Fruit fly (Drosophila melanogaster) whole organism, embryonic: ENCODE measurements around the gene cmet.

ENCODE experiments used
- Abd-B ChIP-seq: fragments of 200-800 bp; sonication (Bioruptor generic); optimal IDR thresholded peaks from 2 replicates; lab custom pipeline; 2018; ENCODE audit warnings: missing biosample characterization, mild to moderate bottlenecking, missing genetic modification characterization, moderate library complexity
- CG11247 ChIP-seq: fragments of 200-800 bp; sonication (Bioruptor generic); IDR thresholded peaks from 2 replicates; pipeline ENCODE4 v1.3.6; 2022; ENCODE audit warnings: missing biosample characterization, missing genetic modification characterization
- CG11398 ChIP-seq: fragments of 200-800 bp; sonication (Bioruptor generic); optimal IDR thresholded peaks from 2 replicates; lab custom pipeline; 2016; ENCODE audit warnings: missing biosample characterization, missing genetic modification characterization
- CG11560 ChIP-seq: fragments of 200-800 bp; sonication (Bioruptor generic); IDR thresholded peaks from 3 replicates; pipeline ENCODE4 v1.3.6; 2022; ENCODE audit warnings: missing biosample characterization, missing genetic modification characterization
- CG12219 ChIP-seq: fragments of 200-800 bp; sonication (Bioruptor generic); optimal IDR thresholded peaks from 3 replicates; lab custom pipeline; 2018; ENCODE audit warnings: missing biosample characterization, mild to moderate bottlenecking, missing genetic modification characterization
- CG13123 ChIP-seq: fragments of 200-800 bp; sonication (Bioruptor generic); optimal IDR thresholded peaks from 2 replicates; lab custom pipeline; 2016; ENCODE audit warnings: missing biosample characterization, missing genetic modification characterization
- CG13775 ChIP-seq: fragments of 200-800 bp; sonication (Bioruptor generic); optimal IDR thresholded peaks from 3 replicates; lab custom pipeline; 2017; ENCODE audit warnings: missing biosample characterization, mild to moderate bottlenecking, missing genetic modification characterization
- CG13894 ChIP-seq: fragments of 200-800 bp; sonication (Bioruptor generic); optimal IDR thresholded peaks from 3 replicates; lab custom pipeline; 2018; ENCODE audit warnings: missing biosample characterization, mild to moderate bottlenecking, missing genetic modification characterization, moderate library complexity
- CG14014 ChIP-seq: fragments of 200-800 bp; sonication (Bioruptor generic); IDR thresholded peaks from 2 replicates; pipeline ENCODE4 v1.3.6; 2022; ENCODE audit warnings: missing biosample characterization, missing genetic modification characterization
- CG15011 ChIP-seq: fragments of 200-800 bp; sonication (Bioruptor generic); optimal IDR thresholded peaks from 3 replicates; lab custom pipeline; 2018; ENCODE audit warnings: missing biosample characterization, mild to moderate bottlenecking, missing genetic modification characterization
- CG17186 ChIP-seq: fragments of 200-800 bp; sonication (Bioruptor generic); optimal IDR thresholded peaks from 3 replicates; lab custom pipeline; 2017; ENCODE audit warnings: missing biosample characterization, missing genetic modification reagents, missing genetic modification characterization
- CG17829 ChIP-seq: fragments of 200-800 bp; optimal IDR thresholded peaks from 2 replicates; lab custom pipeline; 2019; ENCODE audit warnings: missing biosample characterization, mild to moderate bottlenecking, missing genetic modification characterization, moderate library complexity
- CG18476 ChIP-seq: fragments of 200-800 bp; sonication (Bioruptor generic); optimal IDR thresholded peaks from 2 replicates; lab custom pipeline; 2016; ENCODE audit warnings: missing biosample characterization, mild to moderate bottlenecking, missing genetic modification characterization
- CG34422 ChIP-seq: fragments of 200-800 bp; sonication (Bioruptor generic); IDR thresholded peaks from 3 replicates; pipeline ENCODE4 v1.3.6; 2022; ENCODE audit warnings: missing biosample characterization, missing genetic modification characterization
- CG42726 ChIP-seq: fragments of 200-800 bp; sonication (Bioruptor generic); IDR thresholded peaks from 2 replicates; pipeline ENCODE4 v1.3.6; 2022; ENCODE audit warnings: missing biosample characterization, missing genetic modification characterization; ENCODE audit not compliant: partially characterized antibody
- CG4360 ChIP-seq: fragments of 200-800 bp; sonication (Bioruptor generic); IDR thresholded peaks from 2 replicates; pipeline ENCODE4 v1.3.6; 2022; ENCODE audit warnings: missing biosample characterization, missing genetic modification characterization
- CG43689 ChIP-seq: fragments of 200-800 bp; sonication (Bioruptor generic); IDR thresholded peaks from 2 replicates; pipeline ENCODE4 v1.3.6; 2022; ENCODE audit warnings: missing biosample characterization, missing genetic modification characterization
- CG4707 ChIP-seq: fragments of 200-800 bp; sonication (Bioruptor generic); optimal IDR thresholded peaks from 2 replicates; lab custom pipeline; 2018; ENCODE audit warnings: missing biosample characterization, mild to moderate bottlenecking, missing genetic modification characterization, moderate library complexity
- CG6765 ChIP-seq: fragments of 200-800 bp; sonication (Bioruptor generic); optimal IDR thresholded peaks from 3 replicates; lab custom pipeline; 2017; ENCODE audit warnings: missing biosample characterization, mild to moderate bottlenecking, missing genetic modification characterization
- CG8281 ChIP-seq: fragments of 200-800 bp; sonication (Bioruptor generic); optimal IDR thresholded peaks from 2 replicates; lab custom pipeline; 2018; ENCODE audit warnings: missing biosample characterization, mild to moderate bottlenecking, missing genetic modification characterization, moderate library complexity
- CG9876 ChIP-seq: fragments of 200-800 bp; sonication (Bioruptor generic); optimal IDR thresholded peaks from 2 replicates; lab custom pipeline; 2016; ENCODE audit warnings: missing biosample characterization, missing genetic modification characterization
- Deaf1 ChIP-seq: fragments of 200-800 bp; optimal IDR thresholded peaks from 3 replicates; lab custom pipeline; 2019; ENCODE audit warnings: missing biosample characterization, mild to moderate bottlenecking, missing genetic modification characterization, moderate library complexity
- Dip2 ChIP-seq: fragments of 200-800 bp; sonication (Bioruptor generic); IDR thresholded peaks from 2 replicates; pipeline ENCODE4 v1.3.6; 2022; ENCODE audit warnings: missing biosample characterization, missing genetic modification characterization
- Doc3 ChIP-seq: fragments of 200-800 bp; sonication (Bioruptor generic); IDR thresholded peaks from 3 replicates; pipeline ENCODE4 v1.3.6; 2022; ENCODE audit warnings: missing biosample characterization, missing genetic modification characterization; ENCODE audit not compliant: partially characterized antibody
- E2f2 ChIP-seq: fragments of 200-800 bp; sonication (Bioruptor generic); IDR thresholded peaks from 2 replicates; pipeline ENCODE4 v1.3.6; 2022; ENCODE audit warnings: missing biosample characterization, missing genetic modification characterization
- Gug ChIP-seq: fragments of 200-800 bp; sonication (Bioruptor generic); IDR thresholded peaks from 4 replicates; pipeline ENCODE4 v1.3.6; 2022; ENCODE audit warnings: missing biosample characterization, missing genetic modification characterization
- Hey ChIP-seq: fragments of 200-800 bp; sonication (Bioruptor generic); optimal IDR thresholded peaks from 3 replicates; lab custom pipeline; 2018; ENCODE audit warnings: missing biosample characterization, mild to moderate bottlenecking, missing genetic modification characterization
- Hr3 ChIP-seq: fragments of 200-800 bp; sonication (Bioruptor generic); optimal IDR thresholded peaks from 3 replicates; lab custom pipeline; 2016; ENCODE audit warnings: missing biosample characterization, missing genetic modification characterization
- Hr39 ChIP-seq: fragments of >200 bp; optimal IDR thresholded peaks from 2 replicates; lab custom pipeline; 2017
- Med ChIP-seq: fragments of 200-800 bp; sonication (Bioruptor generic); peaks from one replicate; lab custom pipeline; 2016; ENCODE audit warnings: missing biosample characterization, missing genetic modification characterization, mild to moderate bottlenecking, inconsistent platforms, moderate library complexity
- NFAT ChIP-seq: fragments of 200-800 bp; sonication (Bioruptor generic); IDR thresholded peaks from 2 replicates; pipeline ENCODE4 v1.3.6; 2022; ENCODE audit warnings: missing biosample characterization, missing genetic modification characterization
- Neu2 ChIP-seq: fragments of 200-800 bp; sonication (Bioruptor generic); optimal IDR thresholded peaks from 3 replicates; lab custom pipeline; 2016; ENCODE audit warnings: missing biosample characterization, missing genetic modification characterization, borderline replicate concordance
- PHDP ChIP-seq: fragments of 200-800 bp; sonication (Bioruptor generic); optimal IDR thresholded peaks from 3 replicates; lab custom pipeline; 2018; ENCODE audit warnings: missing biosample characterization, mild to moderate bottlenecking, missing genetic modification characterization, moderate library complexity
- Side ChIP-seq: fragments of 200-800 bp; sonication (Bioruptor generic); optimal IDR thresholded peaks from 2 replicates; lab custom pipeline; 2016; ENCODE audit warnings: missing biosample characterization, missing genetic modification characterization
- Spps ChIP-seq: fragments of 200-800 bp; sonication (Bioruptor generic); optimal IDR thresholded peaks from 2 replicates; lab custom pipeline; 2018; ENCODE audit warnings: missing biosample characterization, mild to moderate bottlenecking, missing genetic modification characterization
- Sry-δ ChIP-seq: fragments of 200-800 bp; sonication (Bioruptor generic); optimal IDR thresholded peaks from 2 replicates; lab custom pipeline; 2016; ENCODE audit warnings: missing biosample characterization, missing genetic modification characterization
- abd-A ChIP-seq: fragments of 200-800 bp; sonication (Bioruptor generic); optimal IDR thresholded peaks from 3 replicates; lab custom pipeline; 2019; ENCODE audit warnings: missing biosample characterization, mild to moderate bottlenecking, missing genetic modification characterization, moderate library complexity
- ara ChIP-seq: fragments of 200-800 bp; sonication (Bioruptor generic); IDR thresholded peaks from 2 replicates; pipeline ENCODE4 v1.3.6; 2022; ENCODE audit warnings: missing biosample characterization, missing genetic modification characterization
- crc ChIP-seq: fragments of 200-800 bp; sonication (Bioruptor generic); optimal IDR thresholded peaks from 2 replicates; lab custom pipeline; 2016; ENCODE audit warnings: missing biosample characterization, missing genetic modification characterization
- gem ChIP-seq: fragments of 200-800 bp; sonication (Bioruptor generic); optimal IDR thresholded peaks from 2 replicates; lab custom pipeline; 2019; ENCODE audit warnings: missing biosample characterization, mild to moderate bottlenecking, missing genetic modification characterization, moderate library complexity
- grau ChIP-seq: fragments of 200-800 bp; optimal IDR thresholded peaks from 3 replicates; lab custom pipeline; 2019; ENCODE audit warnings: missing biosample characterization, mild to moderate bottlenecking, missing genetic modification characterization, moderate library complexity
- grn ChIP-seq: fragments of 200-800 bp; sonication (Bioruptor generic); optimal IDR thresholded peaks from 3 replicates; lab custom pipeline; 2017; ENCODE audit warnings: missing biosample characterization, missing genetic modification characterization
- gsb-n ChIP-seq: fragments of 200-800 bp; sonication (Bioruptor generic); optimal IDR thresholded peaks from 3 replicates; lab custom pipeline; 2018; ENCODE audit warnings: missing biosample characterization, mild to moderate bottlenecking, missing genetic modification characterization
- ham ChIP-seq: fragments of 200-800 bp; sonication (Bioruptor generic); IDR thresholded peaks from 2 replicates; pipeline ENCODE4 v1.3.6; 2022; ENCODE audit warnings: missing biosample characterization, missing genetic modification characterization
- lola ChIP-seq, 3 experiments: fragments of >200 bp in 2 of 3; fragments of 200-800 bp in 1 of 3; sonication (Bioruptor generic) in 1 of 3; optimal IDR thresholded peaks; 2 replicates each; lab custom pipeline; 2017 to 2019; ENCODE audit warnings: missing biosample characterization in 3 of 3, missing genetic modification characterization in 3 of 3, mild to moderate bottlenecking in 1 of 3, moderate library complexity in 1 of 3
- nerfin-2 ChIP-seq: fragments of 200-800 bp; sonication (Bioruptor generic); IDR thresholded peaks from 2 replicates; pipeline ENCODE4 v1.3.6; 2022; ENCODE audit warnings: missing biosample characterization, missing genetic modification characterization; ENCODE audit not compliant: partially characterized antibody
- ro ChIP-seq: fragments of 200-800 bp; sonication (Bioruptor generic); IDR thresholded peaks from 2 replicates; pipeline ENCODE4 v1.3.6; 2022; ENCODE audit warnings: missing biosample characterization, missing genetic modification characterization
- tup ChIP-seq: fragments of 200-800 bp; sonication (Bioruptor generic); optimal IDR thresholded peaks from 2 replicates; lab custom pipeline; 2016; ENCODE audit warnings: missing biosample characterization, mild to moderate bottlenecking, missing genetic modification characterization, moderate library complexity
- vfl ChIP-seq: fragments of 200-800 bp; sonication (Bioruptor generic); optimal IDR thresholded peaks from 2 replicates; lab custom pipeline; 2016; ENCODE audit warnings: missing biosample characterization, missing genetic modification characterization
- wek ChIP-seq: fragments of 200-800 bp; sonication (Bioruptor generic); optimal IDR thresholded peaks from 3 replicates; lab custom pipeline; 2018; ENCODE audit warnings: missing biosample characterization, mild to moderate bottlenecking, missing genetic modification characterization, moderate library complexity

Gene cmet

dm6 chr2L:11268933-11269631 lies at the start of gene cmet (continued):
- TF ChIP-seq Hr3 (GFP tag; lab: Kevin White, UChicago) (peak; percentile 49), CG14014 (GFP tag; lab: Robert Waterston, UW) (no peak), nerfin-2 (GFP tag; lab: Robert Waterston, UW) (peak; percentile 96), CG13775 (peak; percentile 45), CG17186 (GFP tag; lab: Kevin White, UChicago) (peak; percentile 23), ro (GFP tag; lab: Robert Waterston, UW) (no peak), lola (GFP tag; optimal IDR thresholded peaks at IDR 0.05; lab: Kevin White, UChicago) (peak in 2 of 3 experiments; percentile 62 to 94), Spps (tag; lab: Kevin White, UChicago) (no peak), ham (GFP tag; lab: Robert Waterston, UW) (no peak), CG13894 (tag; lab: Kevin White, UChicago) (no peak), gsb-n (tag; lab: Kevin White, UChicago) (peak; percentile 20), Side (GFP tag; lab: Kevin White, UChicago) (peak; percentile 42), tup (GFP tag; lab: Kevin White, UChicago) (no peak), Abd-B (GFP tag; lab: Kevin White, UChicago) (peak; percentile 55), CG11398 (GFP tag; lab: Kevin White, UChicago) (peak; percentile 59), CG17829 (tag; lab: Kevin White, UChicago) (peak; percentile 22), grau (tag; lab: Kevin White, UChicago) (peak; percentile 58), CG11560 (no peak; the same call in 2 of the 3 replicates), CG8281 (tag; lab: Kevin White, UChicago) (no peak), Hr39 (lab: Kevin White, UChicago) (no peak), CG34422 (GFP tag; lab: Robert Waterston, UW) (peak; percentile 56), CG11247 (GFP tag; lab: Robert Waterston, UW) (peak; percentile 48), wek (GFP tag; lab: Kevin White, UChicago) (no peak), abd-A (tag; lab: Kevin White, UChicago) (no peak), CG18476 (GFP tag; lab: Kevin White, UChicago) (peak; percentile 15), E2f2 (peak; percentile 91), Sry-δ (GFP tag; lab: Kevin White, UChicago) (peak; percentile 94), Gug (GFP tag; lab: Robert Waterston, UW) (peak; percentile 47; the same call in 2 of the 4 replicates), gem (peak; percentile 66), CG6765 (GFP tag; lab: Kevin White, UChicago) (no peak), PHDP (tag; lab: Kevin White, UChicago) (no peak), CG4360 (GFP tag; lab: Robert Waterston, UW) (no peak), CG13123 (GFP tag; lab: Kevin White, UChicago) (peak; percentile 28), CG42726 (GFP tag; lab: Robert Waterston, UW) (peak; percentile 79), Neu2 (GFP tag; lab: Kevin White, UChicago) (peak; percentile 30), CG9876 (GFP tag; lab: Kevin White, UChicago) (no peak), vfl (peak; percentile 24), Hey (tag; lab: Kevin White, UChicago) (no peak), grn (GFP tag; lab: Kevin White, UChicago) (peak; percentile 42), Dip2 (no peak), crc (GFP tag; lab: Kevin White, UChicago) (peak; percentile 33), ara (GFP tag; lab: Robert Waterston, UW) (no peak; the same call in 1 of the 2 replicates), CG12219 (GFP tag; lab: Kevin White, UChicago) (peak; percentile 28), NFAT (peak; percentile 60; the same call in 1 of the 2 replicates), Deaf1 (tag; lab: Kevin White, UChicago) (no peak), CG43689 (no peak), CG4707 (GFP tag; lab: Kevin White, UChicago) (no peak), CG15011 (GFP tag; lab: Kevin White, UChicago) (no peak), Doc3 (GFP tag; lab: Robert Waterston, UW) (peak; percentile 63), Med (GFP tag; lab: Kevin White, UChicago) (peak; percentile 93)
